Worm (Caenorhabditis elegans) whole organism, L4 larva: Measurements from ENCODE around the gene csa-1.

Source experiments
- T20F7.1 ChIP-seq: fragments of 200-800 bp; sonication (Bioruptor generic); optimal IDR thresholded peaks from 2 replicates; lab custom pipeline; 2018; ENCODE audit warnings: mild to moderate bottlenecking, missing genetic modification characterization, missing compliant biosample characterization
- T26A8.4 ChIP-seq: fragments of 200-800 bp; sonication (Bioruptor generic); IDR thresholded peaks from 2 replicates; pipeline ENCODE4 v1.3.6; 2022; ENCODE audit warnings: missing genetic modification characterization, missing compliant biosample characterization
- Y48G9A.11 ChIP-seq: fragments of 200-800 bp; sonication (Bioruptor generic); IDR thresholded peaks from 2 replicates; pipeline ENCODE4 v1.3.6; 2022; ENCODE audit warnings: missing genetic modification reagents, missing genetic modification characterization, missing compliant biosample characterization
- Y5F2A.4 ChIP-seq: fragments of 200-800 bp; sonication (Bioruptor generic); optimal IDR thresholded peaks from 2 replicates; lab custom pipeline; 2018; ENCODE audit warnings: mild to moderate bottlenecking, missing genetic modification characterization, missing compliant biosample characterization
- Y75B8A.6 ChIP-seq: fragments of 200-800 bp; sonication (Bioruptor generic); IDR thresholded peaks from 2 replicates; pipeline ENCODE4 v1.3.6; 2022; ENCODE audit warnings: missing genetic modification reagents, missing genetic modification characterization, missing compliant biosample characterization
- ZK337.2 ChIP-seq: fragments of 200-800 bp; sonication (Bioruptor generic); IDR thresholded peaks from 2 replicates; pipeline ENCODE4 v1.3.6; 2022; ENCODE audit warnings: missing genetic modification reagents, missing genetic modification characterization, missing compliant biosample characterization
- ZK546.5 ChIP-seq, 2 experiments: sonication (generic microtip); optimal IDR thresholded peaks; 2 replicates each; lab custom pipeline; 2017; ENCODE audit warnings: missing biosample characterization in 2 of 2, missing genetic modification characterization in 2 of 2
- ceh-20 ChIP-seq: fragments of 200-800 bp; sonication (Bioruptor generic); IDR thresholded peaks from 2 replicates; pipeline ENCODE4 v1.3.6; 2022; ENCODE audit warnings: missing genetic modification reagents, missing genetic modification characterization, missing compliant biosample characterization
- ceh-28 ChIP-seq: fragments of 150-350 bp; optimal IDR thresholded peaks from 2 replicates; lab custom pipeline; 2014; ENCODE audit warnings: missing biosample characterization, missing genetic modification reagents, missing genetic modification characterization
- ceh-44 ChIP-seq: fragments of 200-800 bp; sonication (Bioruptor generic); IDR thresholded peaks from 2 replicates; pipeline ENCODE4 v1.3.6; 2022; ENCODE audit warnings: missing genetic modification reagents, missing genetic modification characterization, missing compliant biosample characterization
- ctbp-1 ChIP-seq: fragments of 200-800 bp; sonication (Bioruptor generic); IDR thresholded peaks from 2 replicates; pipeline ENCODE4 v1.3.6; 2022; ENCODE audit warnings: missing genetic modification reagents, missing genetic modification characterization, missing compliant biosample characterization
- daf-16 ChIP-seq, 3 experiments: sonication (generic microtip); optimal IDR thresholded peaks; 2 replicates each; lab custom pipeline; 2016 to 2017; ENCODE audit warnings: missing genetic modification characterization in 3 of 3, missing genetic modification reagents in 3 of 3, mild to moderate bottlenecking in 2 of 3, missing compliant biosample characterization in 2 of 3, missing biosample characterization in 1 of 3, moderate library complexity in 1 of 3
- daf-8 ChIP-seq: fragments of 200-800 bp; sonication (Bioruptor generic); IDR thresholded peaks from 2 replicates; pipeline ENCODE4 v1.3.6; 2022; ENCODE audit warnings: missing genetic modification characterization, missing compliant biosample characterization
- dmd-6 ChIP-seq: fragments of 200-800 bp; sonication (Bioruptor generic); IDR thresholded peaks from 2 replicates; pipeline ENCODE4 v1.3.6; 2022; ENCODE audit warnings: missing genetic modification reagents, missing genetic modification characterization, missing compliant biosample characterization
- dmd-9 ChIP-seq: fragments of 200-800 bp; sonication (Bioruptor generic); IDR thresholded peaks from 2 replicates; pipeline ENCODE4 v1.3.6; 2022; ENCODE audit warnings: missing genetic modification reagents, missing genetic modification characterization, missing compliant biosample characterization
- dpl-1 ChIP-seq: fragments of 150-350 bp; optimal IDR thresholded peaks from 2 replicates; lab custom pipeline; 2014; ENCODE audit warnings: missing biosample characterization, missing genetic modification reagents, missing genetic modification characterization
- dve-1 ChIP-seq: sonication (generic microtip); optimal IDR thresholded peaks from 2 replicates; lab custom pipeline; 2017; ENCODE audit warnings: antibody characterized with exemption, mild to moderate bottlenecking, missing genetic modification characterization, missing compliant biosample characterization; ENCODE audit not compliant: insufficient read depth
- fos-1 ChIP-seq: fragments of 150-350 bp; optimal IDR thresholded peaks from 2 replicates; lab custom pipeline; 2014; ENCODE audit warnings: missing biosample characterization, missing genetic modification characterization
- gei-8 ChIP-seq: fragments of 200-800 bp; sonication (Bioruptor generic); optimal IDR thresholded peaks from 2 replicates; lab custom pipeline; 2018; ENCODE audit warnings: mild to moderate bottlenecking, missing genetic modification characterization, missing compliant biosample characterization
- hif-1 ChIP-seq, 2 experiments: sonication (generic microtip); optimal IDR thresholded peaks; 2 replicates each; lab custom pipeline; 2016 to 2017; ENCODE audit warnings: missing compliant biosample characterization in 2 of 2, missing genetic modification characterization in 2 of 2, missing genetic modification reagents in 2 of 2, missing genotype in 2 of 2, mild to moderate bottlenecking in 1 of 2
- hlh-11 ChIP-seq: fragments of 200-800 bp; sonication (Bioruptor generic); optimal IDR thresholded peaks from 2 replicates; lab custom pipeline; 2018; ENCODE audit warnings: mild to moderate bottlenecking, missing genetic modification characterization, missing compliant biosample characterization
- hlh-30 ChIP-seq: sonication (generic microtip); optimal IDR thresholded peaks from 2 replicates; lab custom pipeline; 2017; ENCODE audit warnings: antibody characterized with exemption, mild to moderate bottlenecking, missing genetic modification characterization, missing compliant biosample characterization; ENCODE audit not compliant: insufficient read depth
- hmg-1.1 ChIP-seq: fragments of 200-800 bp; sonication (Bioruptor generic); IDR thresholded peaks from 2 replicates; pipeline ENCODE4 v1.3.6; 2022; ENCODE audit warnings: missing genetic modification reagents, missing genetic modification characterization, missing compliant biosample characterization
- lin-1 ChIP-seq: fragments of 200-800 bp; sonication (Bioruptor generic); IDR thresholded peaks from 2 replicates; pipeline ENCODE4 v1.3.6; 2022; ENCODE audit warnings: missing genetic modification reagents, missing genetic modification characterization, missing compliant biosample characterization
- lin-38 ChIP-seq: fragments of 200-800 bp; sonication (Bioruptor generic); IDR thresholded peaks from 2 replicates; pipeline ENCODE4 v1.3.6; 2022; ENCODE audit warnings: missing genetic modification reagents, missing genetic modification characterization, missing compliant biosample characterization
- lsy-2 ChIP-seq, 2 experiments: fragments of 150-350 bp in 1 of 2; sonication (generic microtip) in 1 of 2; optimal IDR thresholded peaks; 2 replicates each; lab custom pipeline; 2014 to 2017; ENCODE audit warnings: missing biosample characterization in 2 of 2, missing genetic modification characterization in 2 of 2
- mdl-1 ChIP-seq, 2 experiments: fragments of 150-350 bp in 1 of 2; sonication (generic microtip) in 1 of 2; optimal IDR thresholded peaks; 2 replicates each; lab custom pipeline; 2014 to 2017; ENCODE audit warnings: missing biosample characterization in 2 of 2, missing genetic modification characterization in 2 of 2
- mdt-29 ChIP-seq: fragments of 200-800 bp; sonication (Bioruptor generic); IDR thresholded peaks from 2 replicates; pipeline ENCODE4 v1.3.6; 2022; ENCODE audit warnings: missing genetic modification reagents, missing genetic modification characterization, missing compliant biosample characterization
- mep-1 ChIP-seq: fragments of 150-350 bp; sonication (generic microtip); optimal IDR thresholded peaks from 3 replicates; lab custom pipeline; 2014; ENCODE audit warnings: missing biosample characterization, missing genetic modification characterization
- mes-2 ChIP-seq: sonication (generic microtip); optimal IDR thresholded peaks from 2 replicates; lab custom pipeline; 2016; ENCODE audit warnings: missing genotype, mild to moderate bottlenecking, missing genetic modification characterization, missing compliant biosample characterization; ENCODE audit not compliant: poor library complexity, severe bottlenecking
- mxl-3 ChIP-seq: fragments of 200-800 bp; sonication (Bioruptor generic); optimal IDR thresholded peaks from 2 replicates; lab custom pipeline; 2018; ENCODE audit warnings: mild to moderate bottlenecking, missing genetic modification characterization, missing compliant biosample characterization
- nhr-10 ChIP-seq: fragments of 150-350 bp; optimal IDR thresholded peaks from 2 replicates; lab custom pipeline; 2014; ENCODE audit warnings: missing biosample characterization, missing genetic modification characterization
- nhr-102 ChIP-seq: sonication (generic microtip); optimal IDR thresholded peaks from 2 replicates; lab custom pipeline; 2016; ENCODE audit warnings: mild to moderate bottlenecking, missing genetic modification characterization, moderate library complexity, missing compliant biosample characterization
- nhr-11 ChIP-seq: fragments of 150-350 bp; optimal IDR thresholded peaks from 2 replicates; lab custom pipeline; 2014; ENCODE audit warnings: missing biosample characterization, missing genetic modification characterization
- nhr-28 ChIP-seq: fragments of 150-350 bp; optimal IDR thresholded peaks from 2 replicates; lab custom pipeline; 2014; ENCODE audit warnings: missing biosample characterization, missing genetic modification characterization
- nhr-76 ChIP-seq: fragments of 150-350 bp; optimal IDR thresholded peaks from 2 replicates; lab custom pipeline; 2014; ENCODE audit warnings: missing biosample characterization, missing genetic modification characterization
- nhr-77 ChIP-seq: fragments of 150-350 bp; optimal IDR thresholded peaks from 2 replicates; lab custom pipeline; 2014; ENCODE audit warnings: missing biosample characterization, missing genetic modification characterization
- pha-4 ChIP-seq, 2 experiments: fragments of 150-350 bp in 1 of 2; fragments of 200-800 bp in 1 of 2; sonication (Bioruptor generic) in 1 of 2; IDR thresholded peaks in 1 of 2; optimal IDR thresholded peaks in 1 of 2; 2 replicates each; pipeline versions ENCODE4 v1.3.6 to Lab custom; 2014 to 2022; ENCODE audit warnings: missing genetic modification characterization in 2 of 2, missing genetic modification reagents in 2 of 2, missing biosample characterization in 1 of 2, missing compliant biosample characterization in 1 of 2
- php-3 ChIP-seq: fragments of 200-800 bp; sonication (Bioruptor generic); IDR thresholded peaks from 2 replicates; pipeline ENCODE4 v1.3.6; 2022; ENCODE audit warnings: missing genetic modification reagents, missing genetic modification characterization, missing compliant biosample characterization
- pqm-1 ChIP-seq: sonication (generic microtip); optimal IDR thresholded peaks from 2 replicates; lab custom pipeline; 2017; ENCODE audit warnings: missing biosample characterization, missing genetic modification characterization
- saeg-2 ChIP-seq: fragments of 200-800 bp; sonication (Bioruptor generic); IDR thresholded peaks from 2 replicates; pipeline ENCODE4 v1.3.6; 2022; ENCODE audit warnings: missing genetic modification reagents, missing genetic modification characterization, missing compliant biosample characterization
- set-16 ChIP-seq: fragments of 200-800 bp; sonication (Bioruptor generic); IDR thresholded peaks from 2 replicates; pipeline ENCODE4 v1.3.6; 2022; ENCODE audit warnings: missing genetic modification reagents, missing genetic modification characterization, missing compliant biosample characterization
- snpc-4 ChIP-seq: fragments of 150-350 bp; optimal IDR thresholded peaks from 2 replicates; lab custom pipeline; 2014; ENCODE audit warnings: missing biosample characterization, missing genetic modification characterization
- spr-1 ChIP-seq: sonication (generic microtip); optimal IDR thresholded peaks from 2 replicates; lab custom pipeline; 2016; ENCODE audit warnings: mild to moderate bottlenecking, missing genetic modification characterization, missing compliant biosample characterization
- tra-1 ChIP-seq: fragments of 200-800 bp; sonication (Bioruptor generic); IDR thresholded peaks from 2 replicates; pipeline ENCODE4 v1.3.6; 2022; ENCODE audit warnings: missing genetic modification reagents, missing genetic modification characterization, missing compliant biosample characterization
- unc-130 ChIP-seq: sonication (generic microtip); optimal IDR thresholded peaks from 2 replicates; lab custom pipeline; 2016; ENCODE audit warnings: missing genetic modification reagents, missing genetic modification characterization, missing compliant biosample characterization
- ztf-7 ChIP-seq: fragments of 150-350 bp; optimal IDR thresholded peaks from 2 replicates; lab custom pipeline; 2014; ENCODE audit warnings: missing biosample characterization, missing genetic modification characterization

Gene csa-1

DNA sequence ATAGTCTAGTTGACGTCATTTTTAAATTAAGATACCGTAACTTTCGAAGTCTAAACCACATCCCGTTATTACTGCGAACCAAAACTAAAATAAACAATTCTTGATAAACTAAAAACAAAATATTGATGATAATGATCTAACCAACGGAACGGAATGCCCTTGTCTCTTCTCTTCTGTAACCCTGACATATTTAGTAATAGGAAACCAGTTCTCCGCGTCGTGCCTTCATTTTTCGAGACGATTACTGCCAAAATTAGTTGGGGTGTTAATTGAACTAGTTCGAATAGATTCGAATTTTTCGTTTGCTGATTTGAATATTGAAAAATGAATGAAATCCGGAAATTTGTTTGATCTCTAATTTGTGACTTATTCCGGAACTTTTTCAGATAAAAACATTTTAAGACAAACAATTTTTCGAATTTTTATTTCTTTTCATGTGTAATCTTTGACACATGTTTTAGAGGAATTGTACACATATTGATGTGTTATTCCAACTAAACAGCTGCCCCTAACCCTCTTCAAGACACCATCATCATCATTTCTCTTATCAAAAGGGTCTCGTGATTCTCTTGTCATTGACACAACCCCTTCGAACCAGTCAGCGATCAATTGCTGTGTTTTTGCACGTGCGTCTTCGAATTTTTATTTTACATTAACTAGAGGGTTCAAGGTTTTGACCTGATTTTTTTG is 35.7 kb downstream of the csa-1 start (continued):
- TF ChIP-seq Y48G9A.11 (GFP tag; lab: Robert Waterston, UW) = 0 out of 2 replicates have a peak, but pooled peaks have one; percentile 25
- peak; percentile 18; the same call in 1 of the 2 replicates for TF ChIP-seq ceh-20
- peak; percentile 14 for TF ChIP-seq ztf-7 (tag; lab: Kevin White, UChicago)
- peak; percentile 86 for TF ChIP-seq dve-1 (tag; lab: Kevin White, UChicago)
- peak; percentile 53; the same call in 1 of the 2 replicates for TF ChIP-seq mdt-29 (GFP tag; lab: Robert Waterston, UW)
- peak; percentile 67; the same call in 1 of the 2 replicates for TF ChIP-seq saeg-2 (GFP tag; lab: Robert Waterston, UW)
- peak; percentile 66 for TF ChIP-seq mes-2 (tag; lab: Kevin White, UChicago)
- peak; percentile 50; the same call in 1 of the 2 replicates for TF ChIP-seq tra-1 (GFP tag; lab: Robert Waterston, UW)
- peak; percentile 64 to 89 for TF ChIP-seq hif-1 (tag; optimal IDR thresholded peaks at IDR 0.05; lab: Kevin White, UChicago)
- TF ChIP-seq lin-38 (GFP tag; lab: Robert Waterston, UW) = 0 out of 2 replicates have a peak, but pooled peaks have one; percentile 12
- peak; percentile 19 for TF ChIP-seq nhr-10
- TF ChIP-seq nhr-11 (tag; lab: Kevin White, UChicago) = peak; percentile 78
- peak; percentile 20 to 94 for TF ChIP-seq daf-16 (GFP tag; optimal IDR thresholded peaks at IDR 0.05; lab: Kevin White, UChicago)
- peak; percentile 95 for TF ChIP-seq daf-16 (tag; optimal IDR thresholded peaks at IDR 0.05; lab: Kevin White, UChicago)
- peak; percentile 33 for TF ChIP-seq fos-1 (tag; lab: Kevin White, UChicago)
- TF ChIP-seq T20F7.1 (GFP tag; lab: Kevin White, UChicago) = peak; percentile 62
- TF ChIP-seq pha-4 (GFP tag; IDR thresholded peaks at IDR 0.05; lab: Robert Waterston, UW) = peak; percentile 59; the same call in 1 of the 2 replicates
- no peak for TF ChIP-seq pha-4 (tag; optimal IDR thresholded peaks at IDR 0.05; lab: Kevin White, UChicago)
- peak; percentile 97 for TF ChIP-seq dmd-6
- peak; percentile 2 to 81 for TF ChIP-seq lsy-2 (tag; optimal IDR thresholded peaks at IDR 0.05; lab: Kevin White, UChicago)
- no peak for TF ChIP-seq unc-130 (GFP tag; lab: Kevin White, UChicago)
- peak; percentile 78 for TF ChIP-seq nhr-102 (tag; lab: Kevin White, UChicago)
- peak; percentile 95 for TF ChIP-seq nhr-77
- TF ChIP-seq dpl-1 (GFP tag; lab: Kevin White, UChicago) = peak; percentile 16
- TF ChIP-seq php-3 (GFP tag; lab: Robert Waterston, UW) = peak; percentile 89
- TF ChIP-seq mxl-3 (GFP tag; lab: Kevin White, UChicago) = peak; percentile 54
- peak; percentile 70 for TF ChIP-seq mep-1
- no peak for TF ChIP-seq ZK337.2
- TF ChIP-seq hlh-30 (tag; lab: Kevin White, UChicago) = peak; percentile 96

DNA sequence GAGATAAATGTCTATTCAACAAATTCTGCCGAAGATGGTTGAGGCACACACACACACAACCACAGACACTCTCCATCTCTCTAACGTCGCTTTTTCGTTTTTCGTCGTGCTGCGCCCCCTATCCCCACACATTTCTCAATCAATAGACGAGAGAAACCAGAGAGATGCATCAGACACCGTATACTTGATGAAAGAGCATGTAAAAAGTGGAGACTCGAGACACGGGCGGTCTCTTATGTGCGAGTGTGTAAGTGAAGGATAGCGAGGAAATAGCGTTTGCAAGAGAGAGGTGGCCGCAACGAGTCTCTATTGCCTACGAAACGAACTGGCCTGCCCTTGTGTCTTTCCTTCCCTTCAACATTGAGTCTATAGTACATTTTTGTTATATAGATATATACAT is 36.7 kb downstream of the csa-1 start:
- TF ChIP-seq ceh-28 (tag; lab: Kevin White, UChicago) (peak; percentile 81), Y75B8A.6 (GFP tag; lab: Robert Waterston, UW) (0 out of 2 replicates have a peak, but pooled peaks have one; percentile 21), Y5F2A.4 (GFP tag; lab: Kevin White, UChicago) (no peak), lin-38 (GFP tag; lab: Robert Waterston, UW) (peak; percentile 61), daf-8 (no peak), gei-8 (GFP tag; lab: Kevin White, UChicago) (peak; percentile 30), nhr-28 (tag; lab: Kevin White, UChicago) (peak; percentile 100), spr-1 (tag; lab: Kevin White, UChicago) (peak; percentile 86), ZK546.5 (tag; optimal IDR thresholded peaks at IDR 0.05; lab: Kevin White, UChicago) (no peak), lin-1 (GFP tag; lab: Robert Waterston, UW) (peak; percentile 74), nhr-77 (peak; percentile 93), T26A8.4 (GFP tag; lab: Robert Waterston, UW) (peak; percentile 79), hmg-1.1 (GFP tag; lab: Robert Waterston, UW) (peak; percentile 93), dmd-9 (GFP tag; lab: Robert Waterston, UW) (no peak), ceh-44 (GFP tag; lab: Robert Waterston, UW) (0 out of 2 replicates have a peak, but pooled peaks have one; percentile 14), pqm-1 (peak; percentile 94), mdl-1 (tag; optimal IDR thresholded peaks at IDR 0.05; lab: Kevin White, UChicago) (peak; percentile 41 to 93), ctbp-1 (GFP tag; lab: Robert Waterston, UW) (peak; percentile 89), set-16 (GFP tag; lab: Robert Waterston, UW) (peak; percentile 51), mxl-3 (GFP tag; lab: Kevin White, UChicago) (peak; percentile 93), hlh-11 (tag; lab: Kevin White, UChicago) (peak; percentile 97), nhr-76 (tag; lab: Kevin White, UChicago) (no peak), snpc-4 (tag; lab: Kevin White, UChicago) (no peak)
